Fruit fly (Drosophila melanogaster) whole organism, prepupa: Measurements from ENCODE around the gene CG31638.

ENCODE experiments used
- Smox ChIP-seq: fragments of 200-800 bp; sonication (Bioruptor generic); optimal IDR thresholded peaks from 3 replicates; lab custom pipeline; 2016; ENCODE audit warnings: missing biosample characterization, missing genetic modification characterization
- Sox102F ChIP-seq: fragments of 200-800 bp; sonication (Bioruptor generic); optimal IDR thresholded peaks from 2 replicates; lab custom pipeline; 2016; ENCODE audit warnings: missing biosample characterization, mild to moderate bottlenecking, missing genetic modification characterization

dm6 chr2L:6536044-6536581 lies 45.3 kb downstream of the CG31638 start:
- no peak for TF ChIP-seq Sox102F (GFP tag; lab: Kevin White, UChicago)
- no peak for TF ChIP-seq Smox (GFP tag; lab: Kevin White, UChicago)
